Fruit fly (Drosophila melanogaster): ENCODE results near the gene CG6204.
A peak's percentile ranks its signal among the peaks of the same experiment; 100 is the strongest.

Gene CG6204

DNA sequence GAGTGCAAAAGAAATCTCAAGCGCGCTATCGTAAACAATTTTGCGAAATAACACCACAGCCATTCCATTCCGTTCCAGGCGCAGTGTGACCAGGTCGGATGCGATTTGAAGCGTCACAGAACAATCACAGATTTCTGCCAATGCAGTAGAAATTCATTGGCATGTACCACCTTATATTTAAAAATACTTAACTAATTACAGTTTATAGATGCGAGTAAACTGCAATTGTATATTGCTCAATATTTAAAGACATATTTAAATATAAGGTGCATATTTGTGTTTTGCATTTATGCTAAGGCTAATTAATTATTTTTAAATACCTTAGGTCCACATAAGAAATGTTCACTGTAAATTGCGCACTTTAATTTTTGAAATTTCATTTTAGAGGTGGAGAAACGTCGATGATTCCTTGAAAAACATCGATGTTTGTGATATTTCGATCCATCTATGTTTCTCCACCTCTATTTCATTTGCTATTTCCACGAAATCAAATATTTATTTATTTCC is at the start of gene CG6204, which contains the start of gene SMC6 (continued):
- TF ChIP-seq Nf-YC (tag; optimal IDR thresholded peaks at IDR 0.05) (peak; percentile 86), her (GFP tag; optimal IDR thresholded peaks at IDR 0.05) (peak; percentile 44), emc (GFP tag; optimal IDR thresholded peaks at IDR 0.05) (peak; percentile 40), CG10959 (GFP tag; IDR thresholded peaks at IDR 0.05) (peak; percentile 88), Dip3 (GFP tag; optimal IDR thresholded peaks at IDR 0.05) (peak; percentile 90), CG30020 (tag; optimal IDR thresholded peaks at IDR 0.05) (peak; percentile 84), pzg (GFP tag; optimal IDR thresholded peaks at IDR 0.05) (peak; percentile 61), Taf1 (GFP tag; IDR thresholded peaks at IDR 0.05) (peak; percentile 90), Doc3 (GFP tag; IDR thresholded peaks at IDR 0.05; ENCODE audit: partially characterized antibody) (no peak), CG43689 (GFP tag; IDR thresholded peaks at IDR 0.05) (peak; percentile 74), CG42726 (GFP tag; IDR thresholded peaks at IDR 0.05; ENCODE audit: partially characterized antibody) (no peak), pum (GFP tag; optimal IDR thresholded peaks at IDR 0.05) (peak; percentile 83), CG34376 (GFP tag; optimal IDR thresholded peaks at IDR 0.05) (peak; percentile 84), ab (GFP tag; optimal IDR thresholded peaks at IDR 0.05) (peak; percentile 39), Fer2 (tag; optimal IDR thresholded peaks at IDR 0.05) (peak; percentile 93), BtbVII (GFP tag; optimal IDR thresholded peaks at IDR 0.05) (peak; percentile 84), CG10209 (GFP tag; optimal IDR thresholded peaks at IDR 0.05) (peak; percentile 92), cg (GFP tag; optimal IDR thresholded peaks at IDR 0.05) (no peak), CG1792 (GFP tag; optimal IDR thresholded peaks at IDR 0.05) (peak; percentile 72), CG17186 (GFP tag; optimal IDR thresholded peaks at IDR 0.05) (peak; percentile 51), CG10979 (tag; optimal IDR thresholded peaks at IDR 0.05) (peak; percentile 92), CG4854 (GFP tag; optimal IDR thresholded peaks at IDR 0.05) (peak; percentile 82), CG31365 (tag; optimal IDR thresholded peaks at IDR 0.05) (peak; percentile 73), CG2889 (GFP tag; IDR thresholded peaks at IDR 0.05) (peak; percentile 91), CG8924 (tag; optimal IDR thresholded peaks at IDR 0.05) (peak; percentile 95), CG13424 (tag; optimal IDR thresholded peaks at IDR 0.05) (peak; percentile 95), B-H2 (GFP tag; optimal IDR thresholded peaks at IDR 0.05) (peak; percentile 95), CG9932 (GFP tag; IDR thresholded peaks at IDR 0.05) (peak; percentile 97), ttk (GFP tag; IDR thresholded peaks at IDR 0.05) (peak; percentile 89), scrt (GFP tag; optimal IDR thresholded peaks at IDR 0.05) (no peak), tgo (GFP tag; IDR thresholded peaks at IDR 0.05) (peak; percentile 95), CG16815 (GFP tag; optimal IDR thresholded peaks at IDR 0.05) (peak; percentile 95), Hmx (GFP tag; optimal IDR thresholded peaks at IDR 0.05) (peak; percentile 86), chinmo (GFP tag; IDR thresholded peaks at IDR 0.05; ENCODE audit: partially characterized antibody) (no peak), lmd (GFP tag; IDR thresholded peaks at IDR 0.05) (peak; percentile 97), CG5245 (GFP tag; optimal IDR thresholded peaks at IDR 0.05) (peak; percentile 86), CG11247 (GFP tag; IDR thresholded peaks at IDR 0.05) (peak; percentile 94), CG3281 (GFP tag; optimal IDR thresholded peaks at IDR 0.05) (peak; percentile 95), CG4360 (GFP tag; IDR thresholded peaks at IDR 0.05) (peak; percentile 59), caup (GFP tag; optimal IDR thresholded peaks at IDR 0.05; ENCODE audit: severe bottlenecking) (peak; percentile 89), Aef1 (GFP tag; IDR thresholded peaks at IDR 0.05) (peak; percentile 95), CG11723 (GFP tag; optimal IDR thresholded peaks at IDR 0.05) (peak; percentile 75), seq (GFP tag; IDR thresholded peaks at IDR 0.05) (peak; percentile 92), CG8359 (GFP tag; optimal IDR thresholded peaks at IDR 0.05; ENCODE audit: borderline replicate concordance) (peak; percentile 61), CG10654 (GFP tag; optimal IDR thresholded peaks at IDR 0.05) (peak; percentile 88), onecut (GFP tag; IDR thresholded peaks at IDR 0.05) (peak; percentile 85), zfh2 (GFP tag; optimal IDR thresholded peaks at IDR 0.05) (peak; percentile 83), toy (GFP tag; IDR thresholded peaks at IDR 0.05) (peak; percentile 87), rib (GFP tag; IDR thresholded peaks at IDR 0.05) (peak; percentile 90), phol (tag; optimal IDR thresholded peaks at IDR 0.05) (peak; percentile 95)
